Worm (Caenorhabditis elegans) whole organism, young adult: ENCODE data around the gene str-187.
A peak's percentile ranks its signal among the peaks of the same experiment; 100 is the strongest.

ENCODE experiments used
- B0019.2 ChIP-seq: fragments of 200-800 bp; sonication (Bioruptor generic); conservative IDR thresholded peaks from 2 replicates; pipeline ENCODE4 v1.3.6; 2022; ENCODE audit warnings: missing genetic modification reagents, missing genetic modification characterization, missing compliant biosample characterization
- B0261.1 ChIP-seq: sonication (generic microtip); optimal IDR thresholded peaks from 2 replicates; lab custom pipeline; 2016; ENCODE audit warnings: mild to moderate bottlenecking, missing genetic modification characterization, moderate library complexity, missing compliant biosample characterization
- B0336.3 ChIP-seq: fragments of 200-800 bp; sonication (Bioruptor generic); IDR thresholded peaks from 2 replicates; pipeline ENCODE4 v1.3.6; 2022; ENCODE audit warnings: missing genetic modification characterization, missing compliant biosample characterization
- C17E4.6 ChIP-seq: fragments of 200-800 bp; sonication (Bioruptor generic); IDR thresholded peaks from 2 replicates; pipeline ENCODE4 v1.3.6; 2022; ENCODE audit warnings: missing genetic modification reagents, missing genetic modification characterization, missing compliant biosample characterization
- F33H1.4 ChIP-seq: fragments of 200-800 bp; sonication (Bioruptor generic); IDR thresholded peaks from 2 replicates; pipeline ENCODE4 v1.3.6; 2022; ENCODE audit warnings: missing genetic modification reagents, missing genetic modification characterization, missing compliant biosample characterization
- F49E8.2 ChIP-seq: sonication (generic microtip); optimal IDR thresholded peaks from 3 replicates; lab custom pipeline; 2017; ENCODE audit warnings: missing genetic modification characterization, mild to moderate bottlenecking, missing compliant biosample characterization, antibody characterized with exemption, moderate library complexity; ENCODE audit not compliant: insufficient read depth
- F55B11.4 ChIP-seq: sonication (generic microtip); optimal IDR thresholded peaks from 2 replicates; lab custom pipeline; 2016; ENCODE audit warnings: missing compliant biosample characterization, missing genetic modification characterization, borderline replicate concordance; ENCODE audit not compliant: insufficient read depth
- T07F8.4 ChIP-seq: sonication (generic microtip); optimal IDR thresholded peaks from 2 replicates; lab custom pipeline; 2016; ENCODE audit warnings: mild to moderate bottlenecking, missing genetic modification characterization, moderate library complexity, missing compliant biosample characterization
- Y79H2A.3 ChIP-seq: fragments of 200-800 bp; sonication (Bioruptor generic); conservative IDR thresholded peaks from 2 replicates; pipeline ENCODE4 v1.3.6; 2022; ENCODE audit warnings: missing genetic modification reagents, missing genetic modification characterization, missing compliant biosample characterization
- ZK185.1 ChIP-seq: sonication (generic microtip); optimal IDR thresholded peaks from 2 replicates; lab custom pipeline; 2016; ENCODE audit warnings: mild to moderate bottlenecking, missing genetic modification characterization, missing compliant biosample characterization; ENCODE audit not compliant: poor library complexity, severe bottlenecking
- ama-1 ChIP-seq, 3 experiments: fragments of 150-350 bp in 1 of 3; sonication (generic microtip) in 2 of 3; optimal IDR thresholded peaks; 2 replicates each; lab custom pipeline; 2014 to 2018; ENCODE audit warnings: missing biosample characterization in 2 of 3, missing genetic modification characterization in 2 of 3, missing genetic modification reagents in 2 of 3
- attf-5 ChIP-seq: fragments of 200-800 bp; sonication (Bioruptor generic); optimal IDR thresholded peaks from 2 replicates; lab custom pipeline; 2018; ENCODE audit warnings: mild to moderate bottlenecking, missing genetic modification characterization, missing compliant biosample characterization
- bed-1 ChIP-seq: fragments of 200-800 bp; sonication (Bioruptor generic); IDR thresholded peaks from 2 replicates; pipeline ENCODE4 v1.3.6; 2022; ENCODE audit warnings: missing genetic modification reagents, missing genetic modification characterization, missing compliant biosample characterization
- bed-2 ChIP-seq: fragments of 200-800 bp; sonication (Bioruptor generic); IDR thresholded peaks from 2 replicates; pipeline ENCODE4 v1.3.6; 2022; ENCODE audit warnings: missing genetic modification reagents, missing genetic modification characterization, missing compliant biosample characterization
- cebp-2 ChIP-seq: fragments of 200-800 bp; sonication (Bioruptor generic); IDR thresholded peaks from 2 replicates; pipeline ENCODE4 v1.3.6; 2022; ENCODE audit warnings: missing genetic modification characterization, missing compliant biosample characterization
- ceh-100 ChIP-seq: fragments of 200-800 bp; sonication (Bioruptor generic); IDR thresholded peaks from 2 replicates; pipeline ENCODE4 v1.3.6; 2022; ENCODE audit warnings: missing genetic modification reagents, missing genetic modification characterization, missing compliant biosample characterization
- chd-7 ChIP-seq: sonication (generic microtip); optimal IDR thresholded peaks from 2 replicates; lab custom pipeline; 2016; ENCODE audit warnings: mild to moderate bottlenecking, missing genetic modification characterization, moderate library complexity, missing compliant biosample characterization
- die-1 ChIP-seq: sonication (generic microtip); optimal IDR thresholded peaks from 2 replicates; lab custom pipeline; 2016; ENCODE audit warnings: missing genotype, mild to moderate bottlenecking, missing genetic modification characterization, missing compliant biosample characterization
- dpl-1 ChIP-seq: fragments of 150-350 bp; optimal IDR thresholded peaks from 2 replicates; lab custom pipeline; 2014; ENCODE audit warnings: missing biosample characterization, missing genetic modification reagents, missing genetic modification characterization
- egl-18 ChIP-seq: fragments of 200-800 bp; sonication (Bioruptor generic); IDR thresholded peaks from 2 replicates; pipeline ENCODE4 v1.3.6; 2022; ENCODE audit warnings: missing genetic modification reagents, missing genetic modification characterization, missing compliant biosample characterization
- egl-44 ChIP-seq: fragments of 200-800 bp; sonication (Bioruptor generic); IDR thresholded peaks from 2 replicates; pipeline ENCODE4 v1.3.6; 2022; ENCODE audit warnings: missing genetic modification reagents, missing genetic modification characterization, missing compliant biosample characterization
- egrh-3 ChIP-seq: fragments of 200-800 bp; sonication (Bioruptor generic); IDR thresholded peaks from 2 replicates; pipeline ENCODE4 v1.3.6; 2022; ENCODE audit warnings: missing genetic modification reagents, missing genetic modification characterization, missing compliant biosample characterization
- him-1 ChIP-seq: sonication (generic microtip); optimal IDR thresholded peaks from 2 replicates; lab custom pipeline; 2016; ENCODE audit warnings: missing genotype, missing genetic modification reagents, missing genetic modification characterization, missing compliant biosample characterization
- hlh-12 ChIP-seq: sonication (generic microtip); optimal IDR thresholded peaks from 2 replicates; lab custom pipeline; 2016; ENCODE audit warnings: missing genetic modification characterization, missing compliant biosample characterization
- hrde-1 ChIP-seq: sonication (generic microtip); optimal IDR thresholded peaks from 2 replicates; lab custom pipeline; 2016; ENCODE audit warnings: missing genetic modification characterization, mild to moderate bottlenecking, missing compliant biosample characterization, moderate library complexity, missing genotype, missing genetic modification reagents, borderline replicate concordance
- hsf-1 ChIP-seq: fragments of 200-800 bp; sonication (Bioruptor generic); IDR thresholded peaks from 2 replicates; pipeline ENCODE4 v1.3.6; 2022; ENCODE audit warnings: missing genetic modification reagents, missing genetic modification characterization, missing compliant biosample characterization
- lag-1 ChIP-seq: fragments of 200-800 bp; sonication (Bioruptor generic); IDR thresholded peaks from 2 replicates; pipeline ENCODE4 v1.3.6; 2022; ENCODE audit warnings: missing genetic modification reagents, missing genetic modification characterization, missing compliant biosample characterization
- let-607 ChIP-seq, 2 experiments: fragments of 200-800 bp in 1 of 2; sonication (Bioruptor generic) in 1 of 2; sonication (generic microtip) in 1 of 2; optimal IDR thresholded peaks; 2 replicates each; lab custom pipeline; 2016 to 2018; ENCODE audit warnings: mild to moderate bottlenecking in 2 of 2, missing compliant biosample characterization in 2 of 2, missing genetic modification characterization in 2 of 2, moderate library complexity in 2 of 2, missing genotype in 1 of 2
- lin-35 ChIP-seq, 3 experiments: fragments of 150-350 bp in 2 of 3; sonication (generic microtip) in 1 of 3; optimal IDR thresholded peaks; 2 replicates each; lab custom pipeline; 2014 to 2018; ENCODE audit warnings: missing biosample characterization in 3 of 3, missing genetic modification characterization in 3 of 3, missing genetic modification reagents in 3 of 3
- lin-40 ChIP-seq: sonication (generic microtip); optimal IDR thresholded peaks from 2 replicates; lab custom pipeline; 2016; ENCODE audit warnings: missing genetic modification characterization, mild to moderate bottlenecking, missing compliant biosample characterization, missing genotype, missing genetic modification reagents
- lsy-27 ChIP-seq: sonication (generic microtip); optimal IDR thresholded peaks from 2 replicates; lab custom pipeline; 2017; ENCODE audit warnings: missing genetic modification characterization, mild to moderate bottlenecking, missing compliant biosample characterization, antibody characterized with exemption, missing genotype, borderline replicate concordance; ENCODE audit not compliant: insufficient read depth
- madf-10 ChIP-seq: sonication (generic microtip); optimal IDR thresholded peaks from 2 replicates; lab custom pipeline; 2016; ENCODE audit warnings: mild to moderate bottlenecking, missing genetic modification characterization, missing compliant biosample characterization
- madf-8 ChIP-seq: fragments of 200-800 bp; sonication (Bioruptor generic); conservative IDR thresholded peaks from 2 replicates; pipeline ENCODE4 v1.3.6; 2022; ENCODE audit warnings: missing genetic modification reagents, missing genetic modification characterization, missing compliant biosample characterization
- nfyb-1 ChIP-seq: fragments of 200-800 bp; sonication (Bioruptor generic); IDR thresholded peaks from 2 replicates; pipeline ENCODE4 v1.3.6; 2022; ENCODE audit warnings: missing genetic modification reagents, missing genetic modification characterization, missing compliant biosample characterization
- nhr-120 ChIP-seq: fragments of 200-800 bp; sonication (Bioruptor generic); IDR thresholded peaks from 2 replicates; pipeline ENCODE4 v1.3.6; 2022; ENCODE audit warnings: missing genetic modification characterization, missing compliant biosample characterization
- nhr-80 ChIP-seq: sonication (generic microtip); optimal IDR thresholded peaks from 2 replicates; lab custom pipeline; 2016; ENCODE audit warnings: missing genetic modification characterization, missing compliant biosample characterization
- pbrm-1 ChIP-seq: fragments of 200-800 bp; sonication (Bioruptor generic); IDR thresholded peaks from 2 replicates; pipeline ENCODE4 v1.3.6; 2022; ENCODE audit warnings: missing genetic modification reagents, missing genetic modification characterization, missing compliant biosample characterization
- pha-4 ChIP-seq: fragments of 150-350 bp; sonication (generic microtip); optimal IDR thresholded peaks from 2 replicates; lab custom pipeline; 2014; ENCODE audit warnings: missing biosample characterization, missing genetic modification reagents, missing genetic modification characterization
- sdz-38 ChIP-seq: sonication (generic microtip); optimal IDR thresholded peaks from 2 replicates; lab custom pipeline; 2016; ENCODE audit warnings: missing genotype, missing genetic modification characterization, missing compliant biosample characterization
- snpc-1.3 ChIP-seq: sonication (generic microtip); optimal IDR thresholded peaks from 2 replicates; lab custom pipeline; 2017; ENCODE audit warnings: missing genetic modification characterization, mild to moderate bottlenecking, missing compliant biosample characterization, antibody characterized with exemption, moderate library complexity, missing genotype, missing genetic modification reagents; ENCODE audit not compliant: insufficient read depth
- somi-1 ChIP-seq: fragments of 200-800 bp; sonication (Bioruptor generic); optimal IDR thresholded peaks from 2 replicates; lab custom pipeline; 2018; ENCODE audit warnings: mild to moderate bottlenecking, missing genetic modification characterization, missing compliant biosample characterization
- sptf-2 ChIP-seq: fragments of 200-800 bp; sonication (Bioruptor generic); optimal IDR thresholded peaks from 2 replicates; lab custom pipeline; 2018; ENCODE audit warnings: mild to moderate bottlenecking, missing genetic modification characterization, missing compliant biosample characterization
- tbx-9 ChIP-seq: sonication (generic microtip); optimal IDR thresholded peaks from 2 replicates; lab custom pipeline; 2016; ENCODE audit warnings: borderline replicate concordance, missing genetic modification characterization, inconsistent platforms, missing compliant biosample characterization
- unc-62 ChIP-seq: fragments of 150-350 bp; optimal IDR thresholded peaks from 2 replicates; lab custom pipeline; 2014; ENCODE audit warnings: missing biosample characterization, missing genetic modification reagents, missing genetic modification characterization
- ztf-22 ChIP-seq: fragments of 200-800 bp; sonication (Bioruptor generic); optimal IDR thresholded peaks from 2 replicates; lab custom pipeline; 2018; ENCODE audit warnings: mild to moderate bottlenecking, missing genetic modification characterization, moderate library complexity, missing compliant biosample characterization
- ztf-26 ChIP-seq: sonication (generic microtip); optimal IDR thresholded peaks from 2 replicates; lab custom pipeline; 2017; ENCODE audit warnings: missing genetic modification characterization, missing compliant biosample characterization
- ztf-3 ChIP-seq: fragments of 200-800 bp; sonication (Bioruptor generic); optimal IDR thresholded peaks from 2 replicates; lab custom pipeline; 2018; ENCODE audit warnings: mild to moderate bottlenecking, missing genetic modification characterization, missing compliant biosample characterization

The str-187 gene

ce11 chrIV:17273602-17274110 lies 8.3 kb downstream of the str-187 start, which contains the start of gene gln-5 (continued):
- TF ChIP-seq T07F8.4, result no peak
- TF ChIP-seq madf-8 (GFP tag; lab: Robert Waterston, UW), result peak; percentile 95
- peak; percentile 95 for TF ChIP-seq hsf-1
- TF ChIP-seq F33H1.4 (GFP tag; lab: Robert Waterston, UW), result peak; percentile 74
- TF ChIP-seq egl-44 (GFP tag; lab: Robert Waterston, UW), result no peak
- TF ChIP-seq nhr-120 (GFP tag; lab: Robert Waterston, UW), result no peak
- TF ChIP-seq B0336.3, result peak; percentile 37; the same call in 1 of the 2 replicates
- TF ChIP-seq sptf-2 (GFP tag; lab: Kevin White, UChicago), result no peak
- no peak for TF ChIP-seq attf-5 (GFP tag; lab: Kevin White, UChicago)
- no peak for TF ChIP-seq ztf-3 (GFP tag; lab: Kevin White, UChicago)
- TF ChIP-seq B0261.1, result no peak
- no peak for TF ChIP-seq tbx-9 (tag; lab: Kevin White, UChicago)
- TF ChIP-seq ama-1 (optimal IDR thresholded peaks at IDR 0.05; lab: Kevin White, UChicago), result no peak
- no peak for TF ChIP-seq ama-1 (GFP tag; optimal IDR thresholded peaks at IDR 0.05; lab: Kevin White, UChicago)
- peak; percentile 41 for TF ChIP-seq snpc-1.3
- no peak for TF ChIP-seq pha-4
- TF ChIP-seq die-1 (tag; lab: Kevin White, UChicago), result no peak
- no peak for TF ChIP-seq F55B11.4
- no peak for TF ChIP-seq egl-18 (GFP tag; lab: Robert Waterston, UW)
- TF ChIP-seq hlh-12, result no peak
- TF ChIP-seq pbrm-1 (GFP tag; lab: Robert Waterston, UW), result no peak
- no peak for TF ChIP-seq him-1 (tag; lab: Kevin White, UChicago)
- TF ChIP-seq nfyb-1 (GFP tag; lab: Robert Waterston, UW), result peak; percentile 27; the same call in 1 of the 2 replicates
- no peak for TF ChIP-seq ztf-26
- TF ChIP-seq nhr-80 (tag; lab: Kevin White, UChicago), result no peak
- no peak for TF ChIP-seq chd-7 (tag; lab: Kevin White, UChicago)
- TF ChIP-seq C17E4.6 (GFP tag; lab: Robert Waterston, UW), result peak; percentile 87
- no peak for TF ChIP-seq let-607 (tag; optimal IDR thresholded peaks at IDR 0.05; lab: Kevin White, UChicago)
- TF ChIP-seq madf-10, result no peak
- no peak for TF ChIP-seq hrde-1 (tag; lab: Kevin White, UChicago)
- TF ChIP-seq F49E8.2, result peak; percentile 48
- no peak for TF ChIP-seq egrh-3 (GFP tag; lab: Robert Waterston, UW)
- no peak for TF ChIP-seq lsy-27
- no peak for TF ChIP-seq bed-1 (GFP tag; lab: Robert Waterston, UW)
- TF ChIP-seq ceh-100 (GFP tag; lab: Robert Waterston, UW), result peak; percentile 51; the same call in 1 of the 2 replicates
- no peak for TF ChIP-seq bed-2 (GFP tag; lab: Robert Waterston, UW)
- TF ChIP-seq sdz-38, result no peak
- no peak for TF ChIP-seq ZK185.1
- peak; percentile 66 for TF ChIP-seq B0019.2
- TF ChIP-seq ztf-22 (GFP tag; lab: Kevin White, UChicago), result no peak
- peak in 1 of 3 experiments; percentile 7 for TF ChIP-seq lin-35 (GFP tag; optimal IDR thresholded peaks at IDR 0.05; lab: Kevin White, UChicago)
- TF ChIP-seq lag-1, result no peak
- no peak for TF ChIP-seq unc-62
- TF ChIP-seq lin-40 (tag; lab: Kevin White, UChicago), result no peak
- TF ChIP-seq dpl-1 (GFP tag; lab: Kevin White, UChicago), result peak; percentile 90
- TF ChIP-seq Y79H2A.3 (GFP tag; lab: Robert Waterston, UW), result no peak
- TF ChIP-seq cebp-2 (GFP tag; lab: Robert Waterston, UW), result no peak
- TF ChIP-seq somi-1 (GFP tag; lab: Kevin White, UChicago), result no peak
